Worm (Caenorhabditis elegans) whole organism, mixed stage, embryonic: ENCODE measurements around the gene syx-2.

Experiments used
- nhr-237 ChIP-seq: fragments of 150-350 bp; optimal IDR thresholded peaks from 2 replicates; lab custom pipeline; 2014; ENCODE audit warnings: missing biosample characterization, missing genetic modification characterization
- snpc-4 ChIP-seq: fragments of 150-350 bp; optimal IDR thresholded peaks from 2 replicates; lab custom pipeline; 2014; ENCODE audit warnings: missing biosample characterization, missing genetic modification characterization
- zip-8 ChIP-seq: fragments of 150-350 bp; optimal IDR thresholded peaks from 2 replicates; lab custom pipeline; 2014; ENCODE audit warnings: missing biosample characterization, missing genetic modification characterization
- ztf-11 ChIP-seq: fragments of 150-350 bp; optimal IDR thresholded peaks from 2 replicates; lab custom pipeline; 2014; ENCODE audit warnings: missing biosample characterization, missing genetic modification characterization

DNA sequence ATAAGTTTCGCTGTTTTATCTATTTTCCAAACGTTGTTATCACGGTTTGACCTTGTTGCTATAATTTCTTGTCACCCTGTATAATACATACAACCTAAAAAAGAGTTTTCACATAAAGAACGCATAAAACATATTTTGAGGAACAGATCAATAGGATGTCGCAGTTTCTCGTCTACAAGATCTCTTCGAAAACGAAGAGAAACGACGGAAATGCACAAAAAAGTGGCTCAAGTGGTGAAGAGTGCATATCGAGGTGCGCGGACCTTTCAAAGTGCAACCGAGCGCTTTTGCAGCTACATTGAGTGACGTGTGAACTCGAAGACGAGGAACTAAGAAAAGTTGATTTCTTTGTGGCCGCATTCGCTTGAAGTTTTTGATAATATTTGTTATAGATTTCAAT is 45.7 kb upstream of the syx-2 start, which contains the start of gene Y26E6A.2:
- no peak for TF ChIP-seq zip-8 (tag; lab: Kevin White, UChicago)
- TF ChIP-seq snpc-4 (tag; lab: Kevin White, UChicago), result no peak
- TF ChIP-seq nhr-237, result no peak
- TF ChIP-seq ztf-11 (tag; lab: Kevin White, UChicago), result no peak
